Worm (Caenorhabditis elegans) whole organism, late embryonic: ENCODE measurements around the gene snf-9.

Experiments
- ceh-31 ChIP-seq: sonication (generic microtip); optimal IDR thresholded peaks from 2 replicates; lab custom pipeline; 2016; ENCODE audit warnings: missing genetic modification characterization, missing compliant biosample characterization
- hlh-6 ChIP-seq: sonication (generic microtip); optimal IDR thresholded peaks from 2 replicates; lab custom pipeline; 2016; ENCODE audit warnings: missing genotype, missing genetic modification characterization, missing compliant biosample characterization
- nhr-11 ChIP-seq: fragments of 150-350 bp; optimal IDR thresholded peaks from 2 replicates; lab custom pipeline; 2014; ENCODE audit warnings: missing biosample characterization, missing genetic modification characterization
- pros-1 ChIP-seq: fragments of 150-350 bp; optimal IDR thresholded peaks from 2 replicates; lab custom pipeline; 2014; ENCODE audit warnings: missing biosample characterization, missing genetic modification reagents, missing genetic modification characterization

- TF ChIP-seq hlh-6 (tag; lab: Kevin White, UChicago) (no peak), ceh-31 (tag; lab: Kevin White, UChicago) (no peak), pros-1 (tag; lab: Kevin White, UChicago) (no peak), nhr-11 (tag; lab: Kevin White, UChicago) (no peak)
Observed at ce11 chrIV:17287908-17288675, 23.9 kb upstream of the snf-9 start, which contains the start of gene zipt-7.1.
